Worm (Caenorhabditis elegans) whole organism, L4/young adult: Measurements from ENCODE around the gene srb-1.

Experiments used
- W03F9.2 ChIP-seq: fragments of 150-350 bp; optimal IDR thresholded peaks from 2 replicates; lab custom pipeline; 2014; ENCODE audit warnings: missing biosample characterization, missing genetic modification characterization
- dao-5 ChIP-seq: sonication (generic microtip); optimal IDR thresholded peaks from 2 replicates; lab custom pipeline; 2016; ENCODE audit warnings: missing genotype, missing genetic modification characterization, moderate library complexity, missing compliant biosample characterization
- him-1 ChIP-seq: sonication (generic microtip); optimal IDR thresholded peaks from 2 replicates; lab custom pipeline; 2016; ENCODE audit warnings: missing genotype, missing genetic modification reagents, missing genetic modification characterization, missing compliant biosample characterization

DNA sequence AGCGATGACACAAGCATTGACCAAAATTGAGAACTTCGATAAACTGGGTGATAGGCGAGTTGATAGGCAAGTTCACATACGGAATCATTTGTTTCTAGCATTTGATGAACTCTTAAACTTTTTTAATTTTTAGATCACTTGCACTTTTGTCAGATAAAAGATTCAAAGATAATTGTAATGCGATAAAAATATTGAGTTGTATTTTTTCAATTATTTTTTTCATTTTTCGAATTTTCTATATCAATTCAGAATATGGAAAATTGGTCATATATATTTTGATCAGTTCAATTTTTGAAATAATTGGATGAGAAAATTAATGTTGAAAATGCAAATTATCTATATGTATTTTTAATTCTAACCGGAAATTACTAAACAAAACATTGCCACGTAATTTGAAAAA, 4.1 kb downstream of the srb-1 start, which contains the start of gene srb-3:
- no peak for TF ChIP-seq dao-5
- TF ChIP-seq him-1 (tag; lab: Kevin White, UChicago), result no peak
- TF ChIP-seq W03F9.2, result no peak
